Fruit fly (Drosophila melanogaster): ENCODE results near the gene GV1.

Gene GV1

dm6 chr3L:1794943-1795696 lies 15.3 kb upstream of the GV1 start, which contains the start of the genes alpha-Spec, dlt and Cdc37 (continued):
- TF ChIP-seq B-H2 (GFP tag; optimal IDR thresholded peaks at IDR 0.05), result no peak
- no peak for TF ChIP-seq Usf (GFP tag; optimal IDR thresholded peaks at IDR 0.05)
- TF ChIP-seq CG16815 (GFP tag; optimal IDR thresholded peaks at IDR 0.05), result no peak
- no peak for TF ChIP-seq ci (GFP tag; IDR thresholded peaks at IDR 0.05)
- peak; percentile 73 for TF ChIP-seq hbn (GFP tag; IDR thresholded peaks at IDR 0.05; ENCODE audit: partially characterized antibody)
- TF ChIP-seq pb (GFP tag; optimal IDR thresholded peaks at IDR 0.05), result no peak
- no peak for TF ChIP-seq CG17912 (GFP tag; optimal IDR thresholded peaks at IDR 0.05)
- TF ChIP-seq dati (GFP tag; IDR thresholded peaks at IDR 0.05), result no peak
- no peak for TF ChIP-seq twi (tag; optimal IDR thresholded peaks at IDR 0.05)
- peak; percentile 20 for TF ChIP-seq CG30403 (GFP tag; optimal IDR thresholded peaks at IDR 0.05)
- TF ChIP-seq CG13287 (GFP tag; IDR thresholded peaks at IDR 0.05; ENCODE audit: partially characterized antibody), result peak; percentile 87
- TF ChIP-seq Med (GFP tag), result peak; percentile 91
- peak; percentile 66; the same call in 2 of the 3 replicates for TF ChIP-seq CG6791 (GFP tag; IDR thresholded peaks at IDR 0.05; ENCODE audit: partially characterized antibody)
- TF ChIP-seq abd-A (tag; optimal IDR thresholded peaks at IDR 0.05), result no peak
- no peak for TF ChIP-seq CG10462 (GFP tag; optimal IDR thresholded peaks at IDR 0.05)
- TF ChIP-seq zfh1 (GFP tag; IDR thresholded peaks at IDR 0.05), result peak; percentile 26; the same call in 1 of the 3 replicates
- peak in 1 of 2 experiments; percentile 21 for TF ChIP-seq dpn (GFP tag; optimal IDR thresholded peaks at IDR 0.05)
- TF ChIP-seq CG6272 (GFP tag; IDR thresholded peaks at IDR 0.05), result no peak
- TF ChIP-seq CTCF (GFP tag; optimal IDR thresholded peaks at IDR 0.05), result peak; percentile 95
- peak; percentile 62; the same call in 1 of the 3 replicates for TF ChIP-seq mld (GFP tag; IDR thresholded peaks at IDR 0.05; ENCODE audit: partially characterized antibody)
- peak; percentile 19 for TF ChIP-seq PHDP (tag; optimal IDR thresholded peaks at IDR 0.05)
- no peak for TF ChIP-seq Sox102F (GFP tag; optimal IDR thresholded peaks at IDR 0.05)
- no peak for TF ChIP-seq ftz-f1 (GFP tag; optimal IDR thresholded peaks at IDR 0.05)
- TF ChIP-seq CG15514 (GFP tag; optimal IDR thresholded peaks at IDR 0.05), result peak; percentile 91
- TF ChIP-seq CG3847 (GFP tag; IDR thresholded peaks at IDR 0.05), result 0 out of 2 replicates have a peak, but pooled peaks have one; percentile 10
- peak; percentile 31 for TF ChIP-seq CG34376 (GFP tag; optimal IDR thresholded peaks at IDR 0.05)
- peak; percentile 84 for TF ChIP-seq Dll (GFP tag; IDR thresholded peaks at IDR 0.05; ENCODE audit: partially characterized antibody)
- TF ChIP-seq Mes4 (GFP tag; optimal IDR thresholded peaks at IDR 0.05), result no peak
- TF ChIP-seq CG4730 (GFP tag; IDR thresholded peaks at IDR 0.05), result no peak
- peak; percentile 78 for TF ChIP-seq knrl (GFP tag; IDR thresholded peaks at IDR 0.05; ENCODE audit: partially characterized antibody)
- TF ChIP-seq sr (GFP tag; IDR thresholded peaks at IDR 0.05), result no peak
- peak; percentile 78 for TF ChIP-seq CG4617 (GFP tag; optimal IDR thresholded peaks at IDR 0.05; ENCODE audit: borderline replicate concordance)
- no peak for TF ChIP-seq CG6854 (GFP tag; optimal IDR thresholded peaks at IDR 0.05)
- TF ChIP-seq NC2β (GFP tag; optimal IDR thresholded peaks at IDR 0.05), result peak; percentile 37
- no peak for TF ChIP-seq unpg (GFP tag; optimal IDR thresholded peaks at IDR 0.05)
- TF ChIP-seq kni (GFP tag; optimal IDR thresholded peaks at IDR 0.05), result peak; percentile 40
- TF ChIP-seq z (GFP tag; IDR thresholded peaks at IDR 0.05), result no peak
- peak; percentile 79 for TF ChIP-seq CG14860 (GFP tag; IDR thresholded peaks at IDR 0.05; ENCODE audit: partially characterized antibody)
- peak; percentile 79 for TF ChIP-seq Bgb (GFP tag; IDR thresholded peaks at IDR 0.05; ENCODE audit: partially characterized antibody)
- TF ChIP-seq CG15601 (tag; optimal IDR thresholded peaks at IDR 0.05), result peak; percentile 26
- TF ChIP-seq Scr (GFP tag; IDR thresholded peaks at IDR 0.05; ENCODE audit: partially characterized antibody), result peak; percentile 78
- no peak for TF ChIP-seq Ssrp (tag; optimal IDR thresholded peaks at IDR 0.05)
- TF ChIP-seq CG10209 (GFP tag; optimal IDR thresholded peaks at IDR 0.05), result peak; percentile 2
- TF ChIP-seq cwo (GFP tag; optimal IDR thresholded peaks at IDR 0.05), result no peak
- TF ChIP-seq Fer1 (GFP tag; optimal IDR thresholded peaks at IDR 0.05), result peak; percentile 9
- peak; percentile 39 for TF ChIP-seq hkb (optimal IDR thresholded peaks at IDR 0.05)
- no peak for TF ChIP-seq hkb (GFP tag; IDR thresholded peaks at IDR 0.05)
- no peak for TF ChIP-seq vfl (GFP tag; optimal IDR thresholded peaks at IDR 0.05)
- peak; percentile 35 for TF ChIP-seq Hsf (GFP tag; optimal IDR thresholded peaks at IDR 0.05)
